Worm (Caenorhabditis elegans): ENCODE measurements around the gene C53D6.11.

C53D6.11 gene

DNA sequence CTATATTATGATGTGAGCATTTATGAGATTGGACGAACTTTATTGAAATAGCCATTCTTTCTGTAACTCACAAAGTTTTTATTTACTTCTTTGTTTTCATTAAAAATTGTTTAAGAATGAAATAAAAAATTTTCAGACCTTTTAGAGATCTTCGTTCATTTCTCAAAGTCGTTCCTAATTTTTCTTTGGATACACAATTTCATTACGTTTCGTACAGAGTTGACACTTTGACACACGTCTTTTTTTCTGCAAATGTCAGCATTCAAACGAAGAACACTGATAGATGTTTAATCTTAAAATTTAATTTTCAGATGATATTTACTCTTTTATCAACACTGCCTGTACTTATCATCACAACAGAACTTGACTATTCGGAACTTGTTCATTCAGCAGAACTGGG, 6.1 kb downstream of the C53D6.11 start, which contains the start of gene acc-2:
Gene acc-2 (plus strand): TSS at position 301 of the 400 bp plus-strand sequence.
- no peak for TF ChIP-seq flt-1 (GFP tag; IDR thresholded peaks at IDR 0.05)

DNA sequence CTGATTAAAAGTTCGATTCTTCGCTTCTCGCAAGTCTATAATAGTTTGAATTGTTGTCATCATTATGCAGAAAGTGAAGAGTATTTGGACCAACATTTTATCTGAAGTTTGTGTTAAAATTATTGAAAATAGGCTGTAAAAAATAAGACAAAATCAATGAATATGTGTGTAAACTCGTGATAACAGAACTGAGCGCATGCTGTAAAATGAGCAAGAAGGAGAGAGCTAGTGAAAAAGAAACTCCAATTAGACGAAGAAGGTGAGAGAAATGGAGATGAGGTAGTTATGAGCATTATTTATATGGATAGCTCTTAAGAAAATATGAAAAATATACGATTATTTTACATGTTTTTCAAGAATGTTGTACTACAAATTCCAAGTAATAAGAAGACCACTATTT, 10.5 kb downstream of the C53D6.11 start, which contains the start of gene C53D6.4:
Gene C53D6.4 (minus strand): TSS at position 101 of the 400 bp plus-strand sequence.
- no peak for TF ChIP-seq klf-2 (GFP tag; conservative IDR thresholded peaks at IDR 0.05)
- no peak for TF ChIP-seq cog-1 (tag; optimal IDR thresholded peaks at IDR 0.05)
- TF ChIP-seq tab-1 (GFP tag; IDR thresholded peaks at IDR 0.05), result no peak
- TF ChIP-seq flt-1 (GFP tag; IDR thresholded peaks at IDR 0.05), result no peak
- no peak for TF ChIP-seq ztf-23 (GFP tag; IDR thresholded peaks at IDR 0.05)
- TF ChIP-seq T22C8.4 (GFP tag; IDR thresholded peaks at IDR 0.05), result no peak
- TF ChIP-seq ref-1 (GFP tag; conservative IDR thresholded peaks at IDR 0.05), result no peak
- no peak for TF ChIP-seq med-1 (GFP tag; optimal IDR thresholded peaks at IDR 0.05; ENCODE audit: insufficient read depth)

ce11 chrIV:9021245-9021779, 10.9 kb downstream of the C53D6.11 start:
- TF ChIP-seq ztf-29 (GFP tag; IDR thresholded peaks at IDR 0.05) (no peak), ztf-23 (GFP tag; IDR thresholded peaks at IDR 0.05) (no peak), cog-1 (tag; optimal IDR thresholded peaks at IDR 0.05) (no peak), tab-1 (GFP tag; IDR thresholded peaks at IDR 0.05) (no peak)

ce11 chrIV:9032550-9032949, 22.2 kb downstream of the C53D6.11 start, which contains the start of gene C53D6.6:
Gene C53D6.6 (minus strand): TSS chrIV:9032667.
- TF ChIP-seq ztf-29 (GFP tag; IDR thresholded peaks at IDR 0.05), result no peak
- TF ChIP-seq T22C8.4 (GFP tag; IDR thresholded peaks at IDR 0.05), result no peak
- TF ChIP-seq tab-1 (GFP tag; IDR thresholded peaks at IDR 0.05), result no peak
- TF ChIP-seq klf-2 (GFP tag; conservative IDR thresholded peaks at IDR 0.05), result no peak
- no peak for TF ChIP-seq cog-1 (tag; optimal IDR thresholded peaks at IDR 0.05)
- no peak for TF ChIP-seq ztf-23 (GFP tag; IDR thresholded peaks at IDR 0.05)
- no peak for TF ChIP-seq ref-1 (GFP tag; conservative IDR thresholded peaks at IDR 0.05)
- no peak for TF ChIP-seq med-1 (GFP tag; optimal IDR thresholded peaks at IDR 0.05; ENCODE audit: insufficient read depth)
- no peak for TF ChIP-seq flt-1 (GFP tag; IDR thresholded peaks at IDR 0.05)

DNA sequence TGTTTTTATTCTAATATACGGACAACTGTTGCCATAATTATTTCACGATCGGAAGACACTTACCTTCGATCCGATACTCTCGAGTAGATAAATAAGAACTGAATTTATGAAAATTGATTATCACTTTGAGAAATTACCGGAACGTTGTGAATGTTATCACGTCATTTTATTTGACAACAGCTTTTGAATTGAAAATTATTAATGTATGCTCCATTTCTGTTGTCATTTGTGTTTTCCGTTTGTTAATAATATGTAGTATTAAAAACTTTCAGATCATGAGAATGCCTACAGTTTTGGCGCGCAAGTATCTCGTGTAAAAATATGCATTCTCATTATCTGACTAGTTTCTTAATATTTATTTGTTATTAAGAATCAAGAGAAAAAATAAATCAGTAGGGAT, 24.0 kb downstream of the C53D6.11 start, which contains the start of gene C53D6.10:
Gene C53D6.10 (minus strand): TSS at position 101 of the 400 bp plus-strand sequence.
- TF ChIP-seq ztf-29 (GFP tag; IDR thresholded peaks at IDR 0.05) (no peak), klf-2 (GFP tag; conservative IDR thresholded peaks at IDR 0.05) (no peak), cog-1 (tag; optimal IDR thresholded peaks at IDR 0.05) (no peak), med-1 (GFP tag; optimal IDR thresholded peaks at IDR 0.05; ENCODE audit: insufficient read depth) (no peak), ref-1 (GFP tag; conservative IDR thresholded peaks at IDR 0.05) (no peak), tab-1 (GFP tag; IDR thresholded peaks at IDR 0.05) (no peak), flt-1 (GFP tag; IDR thresholded peaks at IDR 0.05) (no peak), ztf-23 (GFP tag; IDR thresholded peaks at IDR 0.05) (no peak), T22C8.4 (GFP tag; IDR thresholded peaks at IDR 0.05) (no peak)

DNA sequence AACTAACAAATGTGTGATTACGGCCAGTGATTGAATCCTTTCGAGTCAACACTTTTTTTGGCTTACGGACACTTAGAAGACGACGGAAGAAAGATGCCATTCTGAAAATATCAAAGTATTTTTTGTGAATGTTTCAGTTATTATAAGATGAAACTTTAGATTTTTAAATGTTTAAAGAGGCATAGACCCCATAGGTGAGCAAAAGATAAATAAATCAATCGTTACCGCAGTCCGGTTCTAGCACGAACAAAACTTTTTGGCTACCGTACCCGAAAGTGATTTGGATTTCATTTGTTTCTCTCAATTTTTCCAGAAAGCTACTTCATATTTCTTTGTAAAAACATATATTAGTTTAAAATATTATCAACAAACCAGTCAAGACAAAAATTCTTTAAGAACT, 26.7 kb downstream of the C53D6.11 start, which contains the start of gene C53D6.7:
Gene C53D6.7 (minus strand): TSS at position 101 of the 400 bp plus-strand sequence.
- no peak for TF ChIP-seq ztf-23 (GFP tag; IDR thresholded peaks at IDR 0.05)
- no peak for TF ChIP-seq tab-1 (GFP tag; IDR thresholded peaks at IDR 0.05)
- TF ChIP-seq cog-1 (tag; optimal IDR thresholded peaks at IDR 0.05), result no peak
- no peak for TF ChIP-seq med-1 (GFP tag; optimal IDR thresholded peaks at IDR 0.05; ENCODE audit: insufficient read depth)
- no peak for TF ChIP-seq T22C8.4 (GFP tag; IDR thresholded peaks at IDR 0.05)
- no peak for TF ChIP-seq ref-1 (GFP tag; conservative IDR thresholded peaks at IDR 0.05)

DNA sequence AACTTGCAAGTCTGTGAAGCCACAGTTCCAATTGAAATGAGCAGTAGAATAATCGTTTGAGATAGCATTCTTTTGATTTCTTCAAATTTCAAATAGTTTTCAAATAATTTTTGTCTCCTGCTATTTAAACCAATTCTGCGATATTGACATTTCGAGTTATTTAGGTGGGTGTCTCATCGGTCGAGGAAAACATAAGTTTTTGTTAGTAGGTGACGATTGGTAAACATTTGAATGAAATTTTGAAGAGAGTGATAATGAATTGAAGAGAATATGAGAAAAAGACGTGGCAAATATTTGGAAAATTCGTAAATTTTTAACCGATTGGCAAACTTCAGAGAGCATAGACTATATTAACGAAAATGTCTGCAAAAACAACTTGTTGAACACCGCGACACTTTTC, 30.0 kb downstream of the C53D6.11 start, which contains the start of gene Y73F4A.3:
Gene Y73F4A.3 (minus strand): TSS at position 101 of the 400 bp plus-strand sequence.
- no peak for TF ChIP-seq flt-1 (GFP tag; IDR thresholded peaks at IDR 0.05)
- no peak for TF ChIP-seq ztf-23 (GFP tag; IDR thresholded peaks at IDR 0.05)
- no peak for TF ChIP-seq ztf-29 (GFP tag; IDR thresholded peaks at IDR 0.05)
- TF ChIP-seq cog-1 (tag; optimal IDR thresholded peaks at IDR 0.05), result no peak

DNA sequence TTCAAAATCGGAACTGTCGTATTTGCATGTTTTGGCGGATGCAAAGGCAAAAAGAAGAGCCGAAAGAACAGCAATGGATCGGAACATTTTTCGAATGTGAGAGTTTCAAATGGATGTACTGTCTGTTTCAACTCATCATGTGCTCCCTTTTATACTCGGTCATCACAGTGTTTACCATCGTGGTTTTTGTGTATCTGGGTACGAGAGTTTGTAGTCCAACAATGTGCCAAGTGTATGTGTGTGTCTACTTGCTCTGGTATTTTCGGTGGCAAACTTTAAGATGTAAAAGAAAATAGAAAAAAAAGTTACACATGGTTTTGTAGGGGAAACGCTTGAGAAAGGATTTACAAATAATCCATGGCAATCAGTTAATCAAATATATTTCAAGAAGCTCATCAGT, 32.8 kb downstream of the C53D6.11 start, which contains the start of gene Y73F4A.2:
Gene Y73F4A.2 (minus strand): TSS at position 124 of the 400 bp plus-strand sequence.
- TF ChIP-seq tab-1 (GFP tag; IDR thresholded peaks at IDR 0.05), result no peak
- no peak for TF ChIP-seq med-1 (GFP tag; optimal IDR thresholded peaks at IDR 0.05; ENCODE audit: insufficient read depth)
- TF ChIP-seq cog-1 (tag; optimal IDR thresholded peaks at IDR 0.05), result no peak
- TF ChIP-seq flt-1 (GFP tag; IDR thresholded peaks at IDR 0.05), result no peak
- TF ChIP-seq ztf-29 (GFP tag; IDR thresholded peaks at IDR 0.05), result no peak
- TF ChIP-seq T22C8.4 (GFP tag; IDR thresholded peaks at IDR 0.05), result no peak
- TF ChIP-seq ztf-23 (GFP tag; IDR thresholded peaks at IDR 0.05), result no peak
- no peak for TF ChIP-seq klf-2 (GFP tag; conservative IDR thresholded peaks at IDR 0.05)
- TF ChIP-seq ref-1 (GFP tag; conservative IDR thresholded peaks at IDR 0.05), result no peak

DNA sequence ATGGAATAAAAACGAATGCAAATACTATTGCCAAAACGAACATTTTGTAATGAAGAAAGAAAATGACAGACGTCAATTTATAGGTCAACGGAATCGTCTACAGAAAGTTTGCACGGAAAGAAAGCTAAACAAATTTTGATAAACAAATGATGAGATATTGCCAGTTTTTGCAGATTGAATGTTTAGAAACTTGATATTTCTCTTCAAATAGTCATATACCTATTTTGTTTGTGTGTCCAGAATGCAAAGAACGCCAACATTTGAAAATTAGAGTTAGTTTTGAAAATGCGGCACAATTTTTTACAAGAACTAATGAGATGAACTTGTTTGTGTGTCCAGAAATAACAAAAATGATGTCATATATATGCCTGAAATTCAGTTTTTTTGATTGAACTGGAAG, 34.9 kb downstream of the C53D6.11 start, which contains the start of gene Y73F4A.1:
Gene Y73F4A.1 (minus strand): TSS at position 101 of the 400 bp plus-strand sequence.
- TF ChIP-seq tab-1 (GFP tag; IDR thresholded peaks at IDR 0.05) (no peak), cog-1 (tag; optimal IDR thresholded peaks at IDR 0.05) (no peak), med-1 (GFP tag; optimal IDR thresholded peaks at IDR 0.05; ENCODE audit: insufficient read depth) (no peak), ztf-29 (GFP tag; IDR thresholded peaks at IDR 0.05) (no peak), flt-1 (GFP tag; IDR thresholded peaks at IDR 0.05) (no peak), klf-2 (GFP tag; conservative IDR thresholded peaks at IDR 0.05) (no peak), ref-1 (GFP tag; conservative IDR thresholded peaks at IDR 0.05) (no peak)

ce11 chrIV:9051036-9051435, 40.7 kb downstream of the C53D6.11 start:
- TF ChIP-seq klf-2 (GFP tag; conservative IDR thresholded peaks at IDR 0.05) (no peak), med-1 (GFP tag; optimal IDR thresholded peaks at IDR 0.05; ENCODE audit: insufficient read depth) (no peak), ztf-29 (GFP tag; IDR thresholded peaks at IDR 0.05) (no peak), tab-1 (GFP tag; IDR thresholded peaks at IDR 0.05) (no peak), cog-1 (tag; optimal IDR thresholded peaks at IDR 0.05) (no peak), ztf-23 (GFP tag; IDR thresholded peaks at IDR 0.05) (no peak), T22C8.4 (GFP tag; IDR thresholded peaks at IDR 0.05) (no peak), ref-1 (GFP tag; conservative IDR thresholded peaks at IDR 0.05) (no peak), flt-1 (GFP tag; IDR thresholded peaks at IDR 0.05) (no peak)

All from whole organism, midembryonic.